Worm (Caenorhabditis elegans) whole organism, dauer: Measurements from ENCODE around the gene cdkl-1.

Source experiments
- unc-62 ChIP-seq: sonication (generic microtip); optimal IDR thresholded peaks from 2 replicates; lab custom pipeline; 2017; ENCODE audit warnings: missing biosample characterization, missing genetic modification reagents, missing genetic modification characterization

The cdkl-1 gene

ce11 chrV:11113041-11113574 lies 14.4 kb downstream of the cdkl-1 start, which contains the start of gene erfa-3:
Gene erfa-3, minus strand, starts transcription at chrV:11113091.
- no peak for TF ChIP-seq unc-62 (GFP tag; lab: Kevin White, UChicago)

- TF ChIP-seq unc-62 (GFP tag; lab: Kevin White, UChicago): no peak
These were observed 14.9 kb downstream of the cdkl-1 start, which contains the start of gene math-33 for ce11 chrV:11113607-11114006. Gene math-33, plus strand, starts transcription at chrV:11113907.

ce11 chrV:11118179-11118725 lies 19.6 kb downstream of the cdkl-1 start:
- TF ChIP-seq unc-62 (GFP tag; lab: Kevin White, UChicago): no peak

- TF ChIP-seq unc-62 (GFP tag; lab: Kevin White, UChicago): no peak
These were observed 20.6 kb downstream of the cdkl-1 start, which contains the start of gene scb-1 for ce11 chrV:11119294-11119755. Gene scb-1, minus strand, starts transcription at chrV:11119705.

ce11 chrV:11121247-11121646 lies 22.5 kb downstream of the cdkl-1 start:
- no peak for TF ChIP-seq unc-62 (GFP tag; lab: Kevin White, UChicago)

- TF ChIP-seq unc-62 (GFP tag; lab: Kevin White, UChicago): no peak
These were observed 23.8 kb downstream of the cdkl-1 start, which contains the start of gene mboa-2 for ce11 chrV:11122466-11122865. Gene mboa-2, minus strand, starts transcription at chrV:11122493.

- TF ChIP-seq unc-62 (GFP tag; lab: Kevin White, UChicago): no peak
These were observed 25.2 kb downstream of the cdkl-1 start, which contains the start of the genes atp-5 and lmtr-3 for ce11 chrV:11123817-11124337. Gene atp-5, minus strand, starts transcription at chrV:11123867. Gene lmtr-3, plus strand, starts transcription at chrV:11124186.

ce11 chrV:11124922-11125321 lies 26.2 kb downstream of the cdkl-1 start, which contains the start of gene C06H2.2:
Gene C06H2.2, plus strand, starts transcription at chrV:11125222.
- TF ChIP-seq unc-62 (GFP tag; lab: Kevin White, UChicago): no peak

- no peak for TF ChIP-seq unc-62 (GFP tag; lab: Kevin White, UChicago)
These were observed 28.5 kb downstream of the cdkl-1 start, which contains the start of gene jmjd-5 for ce11 chrV:11127197-11127596. Gene jmjd-5, plus strand, starts transcription at chrV:11127497.

- no peak for TF ChIP-seq unc-62 (GFP tag; lab: Kevin White, UChicago)
These were observed 33.1 kb downstream of the cdkl-1 start for ce11 chrV:11131801-11132200.

- TF ChIP-seq unc-62 (GFP tag; lab: Kevin White, UChicago): no peak
These were observed 34.8 kb downstream of the cdkl-1 start for ce11 chrV:11133516-11133915.

ce11 chrV:11134296-11134695 lies 35.6 kb downstream of the cdkl-1 start, which contains the start of gene glb-3:
Gene glb-3, plus strand, starts transcription at chrV:11134596.
- TF ChIP-seq unc-62 (GFP tag; lab: Kevin White, UChicago): no peak

ce11 chrV:11140326-11140725 lies 41.6 kb downstream of the cdkl-1 start:
- TF ChIP-seq unc-62 (GFP tag; lab: Kevin White, UChicago): no peak

ce11 chrV:11141179-11141578 lies 42.5 kb downstream of the cdkl-1 start, which contains the start of gene folt-1:
Gene folt-1, plus strand, starts transcription at chrV:11141479.
- TF ChIP-seq unc-62 (GFP tag; lab: Kevin White, UChicago): no peak

- TF ChIP-seq unc-62 (GFP tag; lab: Kevin White, UChicago): no peak
These were observed 46.0 kb downstream of the cdkl-1 start, which contains the start of gene C06H2.7 for ce11 chrV:11144694-11145093. Gene C06H2.7, minus strand, starts transcription at chrV:11144794.
